Fruit fly (Drosophila melanogaster) whole organism: ENCODE measurements around the gene swm.

Source experiments
- CG8478 ChIP-seq: fragments of >200 bp; optimal IDR thresholded peaks from 2 replicates; lab custom pipeline; 2018; ENCODE audit warnings: inconsistent platforms
- pan ChIP-seq: fragments of >200 bp; optimal IDR thresholded peaks from 2 replicates; lab custom pipeline; 2017
- psq ChIP-seq: fragments of >200 bp; optimal IDR thresholded peaks from 2 replicates; lab custom pipeline; 2017

DNA sequence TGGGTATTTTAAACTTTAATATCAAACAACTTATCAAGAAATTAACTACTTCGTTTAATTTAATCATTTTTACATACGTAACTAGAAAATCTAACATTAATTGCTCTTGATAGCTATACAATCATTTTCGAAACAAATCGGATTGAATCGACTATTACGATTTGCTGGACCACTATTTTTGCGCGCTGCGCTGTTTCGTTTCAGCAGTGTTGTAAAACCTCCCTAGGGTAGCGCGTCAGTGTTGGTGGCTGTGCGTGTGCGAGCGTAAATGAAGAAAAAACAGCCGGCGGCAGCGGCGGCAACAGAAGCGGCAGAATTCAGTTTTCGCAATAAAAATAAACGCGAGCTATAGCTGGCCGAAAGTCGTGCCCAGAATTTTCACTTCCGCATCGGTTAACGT is 40.2 kb downstream of the swm start, which contains the start of gene CG33116:
- TF ChIP-seq CG8478 (lab: Kevin White, UChicago) (no peak), psq (lab: Kevin White, UChicago) (no peak), pan (lab: Kevin White, UChicago) (no peak)
